Worm (Caenorhabditis elegans): ENCODE measurements around the gene tmem-258.

Gene tmem-258

ce11 chrV:7060396-7060795, 2.6 kb upstream of the tmem-258 start, which contains the start of the genes Y57E12AL.6 and Y57E12AL.1 (continued):
- TF ChIP-seq swsn-7 (tag; optimal IDR thresholded peaks at IDR 0.05) (peak; percentile 86), lsy-2 (tag; optimal IDR thresholded peaks at IDR 0.05) (peak; percentile 83 to 87), alr-1 (tag; optimal IDR thresholded peaks at IDR 0.05; ENCODE audit: borderline replicate concordance) (no peak), Y116A8C.19 (tag; optimal IDR thresholded peaks at IDR 0.05; ENCODE audit: borderline replicate concordance) (no peak), nhr-90 (tag; optimal IDR thresholded peaks at IDR 0.05; ENCODE audit: poor library complexity) (peak; percentile 89), unc-86 (tag; optimal IDR thresholded peaks at IDR 0.05) (peak; percentile 47), C34B4.2 (tag; optimal IDR thresholded peaks at IDR 0.05) (no peak), unc-130 (tag; optimal IDR thresholded peaks at IDR 0.05) (peak; percentile 89), hlh-4 (tag; optimal IDR thresholded peaks at IDR 0.05) (no peak), snu-23 (GFP tag; optimal IDR thresholded peaks at IDR 0.05) (peak; percentile 94), pax-3 (tag; optimal IDR thresholded peaks at IDR 0.05) (no peak), lin-39 (tag; optimal IDR thresholded peaks at IDR 0.05) (peak; percentile 39), tlp-1 (tag; optimal IDR thresholded peaks at IDR 0.05) (no peak), ama-1 (optimal IDR thresholded peaks at IDR 0.05) (peak; percentile 17), lin-14 (GFP tag; optimal IDR thresholded peaks at IDR 0.05) (peak; percentile 87), elt-2 (tag; optimal IDR thresholded peaks at IDR 0.05) (peak; percentile 2), nhr-47 (tag; optimal IDR thresholded peaks at IDR 0.05) (peak; percentile 87), irx-1 (tag; optimal IDR thresholded peaks at IDR 0.05) (peak; percentile 71), lir-3 (tag; optimal IDR thresholded peaks at IDR 0.05; ENCODE audit: poor library complexity) (peak; percentile 41), rnt-1 (tag; optimal IDR thresholded peaks at IDR 0.05) (peak; percentile 89), nhr-77 (tag; optimal IDR thresholded peaks at IDR 0.05) (peak; percentile 49), lin-13 (GFP tag; optimal IDR thresholded peaks at IDR 0.05) (peak; percentile 75), ets-5 (GFP tag; IDR thresholded peaks at IDR 0.05) (no peak), lin-35 (GFP tag; optimal IDR thresholded peaks at IDR 0.05) (peak; percentile 81 to 92), isw-1 (GFP tag; IDR thresholded peaks at IDR 0.05) (peak; percentile 60), xbp-1 (tag; optimal IDR thresholded peaks at IDR 0.05) (peak; percentile 87), lin-15B (tag; optimal IDR thresholded peaks at IDR 0.05) (peak; percentile 66), nhr-11 (tag; optimal IDR thresholded peaks at IDR 0.05) (peak; percentile 39), ceh-88 (GFP tag; IDR thresholded peaks at IDR 0.05) (no peak), zip-4 (GFP tag; optimal IDR thresholded peaks at IDR 0.05) (no peak), efl-3 (GFP tag; optimal IDR thresholded peaks at IDR 0.05) (no peak), sup-37 (GFP tag; optimal IDR thresholded peaks at IDR 0.05) (peak; percentile 29), nhr-28 (tag; optimal IDR thresholded peaks at IDR 0.05) (no peak), efl-1 (optimal IDR thresholded peaks at IDR 0.05) (peak; percentile 85 to 86), efl-1 (GFP tag; optimal IDR thresholded peaks at IDR 0.05 in 1 of 2) (peak; percentile 81 to 98), unc-98 (GFP tag; IDR thresholded peaks at IDR 0.05) (no peak), nhr-19 (GFP tag; conservative IDR thresholded peaks at IDR 0.05) (peak; percentile 85), ceh-90 (tag; optimal IDR thresholded peaks at IDR 0.05) (no peak), hpl-2 (GFP tag; optimal IDR thresholded peaks at IDR 0.05) (peak; percentile 16), unc-62 (GFP tag; optimal IDR thresholded peaks at IDR 0.05) (no peak), dsc-1 (tag; optimal IDR thresholded peaks at IDR 0.05) (peak; percentile 73), mep-1 (tag; optimal IDR thresholded peaks at IDR 0.05) (peak; percentile 92), aha-1 (tag; optimal IDR thresholded peaks at IDR 0.05) (no peak), dpl-1 (GFP tag; optimal IDR thresholded peaks at IDR 0.05) (peak; percentile 77 to 87 (median 84)), nhr-85 (tag) (peak; percentile 95), egl-27 (tag; optimal IDR thresholded peaks at IDR 0.05) (no peak), fkh-4 (tag; optimal IDR thresholded peaks at IDR 0.05; ENCODE audit: borderline replicate concordance) (peak; percentile 16), sox-4 (tag; optimal IDR thresholded peaks at IDR 0.05) (peak; percentile 61), mdl-1 (tag; optimal IDR thresholded peaks at IDR 0.05) (peak in 1 of 2 experiments; percentile 91), nhr-12 (tag; optimal IDR thresholded peaks at IDR 0.05) (no peak), pag-3 (tag; optimal IDR thresholded peaks at IDR 0.05; ENCODE audit: borderline replicate concordance, insufficient read depth) (no peak), C16A3.4 (tag; optimal IDR thresholded peaks at IDR 0.05) (peak; percentile 89), nhr-84 (tag; optimal IDR thresholded peaks at IDR 0.05) (no peak)

Measured in whole organism, L1 larva.